Fruit fly (Drosophila melanogaster) whole organism, pupa: ENCODE data around the gene CG11600.

ENCODE experiments used
- CG10348 ChIP-seq: fragments of 200-800 bp; sonication (Bioruptor generic); IDR thresholded peaks from 2 replicates; pipeline ENCODE4 v1.3.6; 2022; ENCODE audit warnings: missing biosample characterization, missing genetic modification characterization
- CG12605 ChIP-seq: fragments of 200-800 bp; sonication (Bioruptor generic); IDR thresholded peaks from 2 replicates; pipeline ENCODE4 v1.3.6; 2022; ENCODE audit warnings: missing biosample characterization, missing genetic modification characterization
- CG14655 ChIP-seq: fragments of 200-800 bp; sonication (Bioruptor generic); optimal IDR thresholded peaks from 3 replicates; lab custom pipeline; 2017; ENCODE audit warnings: mild to moderate bottlenecking, missing biosample characterization, missing genetic modification reagents, missing genetic modification characterization
- CG32121 ChIP-seq: fragments of 200-800 bp; sonication (Bioruptor generic); IDR thresholded peaks from 2 replicates; pipeline ENCODE4 v1.3.6; 2022; ENCODE audit warnings: missing biosample characterization, missing genetic modification characterization
- CG4496 ChIP-seq: fragments of 200-800 bp; sonication (Bioruptor generic); IDR thresholded peaks from 3 replicates; pipeline ENCODE4 v1.3.6; 2022; ENCODE audit warnings: missing biosample characterization, missing genetic modification characterization
- CG8159 ChIP-seq: fragments of 200-800 bp; sonication (Bioruptor generic); optimal IDR thresholded peaks from 3 replicates; lab custom pipeline; 2018; ENCODE audit warnings: missing biosample characterization, mild to moderate bottlenecking, missing genetic modification characterization, moderate library complexity
- CG8301 ChIP-seq: fragments of 200-800 bp; sonication (Bioruptor generic); optimal IDR thresholded peaks from 2 replicates; lab custom pipeline; 2018; ENCODE audit warnings: missing biosample characterization, mild to moderate bottlenecking, missing genetic modification characterization
- CG9948 ChIP-seq: fragments of 200-800 bp; sonication (Bioruptor generic); optimal IDR thresholded peaks from 2 replicates; lab custom pipeline; 2018; ENCODE audit warnings: missing biosample characterization, mild to moderate bottlenecking, missing genetic modification characterization, moderate library complexity
- D1 ChIP-seq: fragments of 200-800 bp; sonication (Bioruptor generic); optimal IDR thresholded peaks from 2 replicates; lab custom pipeline; 2018; ENCODE audit warnings: missing biosample characterization, mild to moderate bottlenecking, missing genetic modification characterization, moderate library complexity
- EcR ChIP-seq: fragments of 200-800 bp; sonication (Bioruptor generic); optimal IDR thresholded peaks from 3 replicates; lab custom pipeline; 2019; ENCODE audit warnings: missing biosample characterization, missing genetic modification characterization, mild to moderate bottlenecking, moderate library complexity, missing genetic modification reagents
- Ets98B ChIP-seq: fragments of 200-800 bp; sonication (Bioruptor generic); IDR thresholded peaks from 2 replicates; pipeline ENCODE4 v1.3.6; 2022; ENCODE audit warnings: missing biosample characterization, missing genetic modification characterization
- Pif1B ChIP-seq: fragments of 200-800 bp; sonication (Bioruptor generic); optimal IDR thresholded peaks from 3 replicates; lab custom pipeline; 2016; ENCODE audit warnings: missing biosample characterization, missing genetic modification characterization
- Snoo ChIP-seq: fragments of 200-800 bp; sonication (Bioruptor generic); optimal IDR thresholded peaks from 3 replicates; lab custom pipeline; 2017; ENCODE audit warnings: missing biosample characterization, mild to moderate bottlenecking, missing genetic modification characterization, inconsistent platforms
- gl ChIP-seq: fragments of 200-800 bp; sonication (Bioruptor generic); optimal IDR thresholded peaks from 2 replicates; lab custom pipeline; 2018; ENCODE audit warnings: missing biosample characterization, mild to moderate bottlenecking, missing genetic modification characterization

DNA sequence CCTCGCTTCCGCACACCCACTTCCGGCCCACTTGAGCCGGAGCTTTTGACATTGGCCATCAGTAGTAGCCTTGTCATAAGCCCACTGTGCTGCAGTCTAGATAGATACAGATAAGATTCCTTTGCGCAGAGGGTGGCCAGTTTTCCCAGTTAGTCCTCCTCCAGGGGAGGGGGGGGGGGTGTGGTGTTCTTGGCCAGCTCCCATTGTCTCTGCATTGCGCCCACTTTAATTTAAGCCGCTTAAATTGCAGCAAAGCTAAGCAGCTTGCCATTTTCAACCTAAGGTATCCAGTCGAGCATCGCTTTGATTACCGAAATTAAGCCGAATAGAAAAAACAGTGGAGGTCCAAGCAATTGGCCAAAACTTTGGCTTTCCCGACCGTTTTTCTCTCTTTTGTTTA lies 13.6 kb upstream of the CG11600 start:
- TF ChIP-seq D1 (tag; lab: Kevin White, UChicago) (no peak), CG8301 (tag; lab: Kevin White, UChicago) (no peak), CG8159 (tag; lab: Kevin White, UChicago) (no peak), Ets98B (GFP tag; lab: Robert Waterston, UW) (no peak), CG4496 (GFP tag; lab: Robert Waterston, UW) (no peak), Pif1B (no peak), CG14655 (no peak), CG10348 (GFP tag; lab: Robert Waterston, UW) (no peak), EcR (GFP tag; lab: Kevin White, UChicago) (no peak), CG9948 (tag; lab: Kevin White, UChicago) (no peak), CG12605 (no peak), Snoo (tag; lab: Kevin White, UChicago) (no peak), CG32121 (no peak), gl (tag; lab: Kevin White, UChicago) (no peak)
